Worm (Caenorhabditis elegans) whole organism, midembryonic: ENCODE data around the gene snb-5.

Experiments used
- T22C8.4 ChIP-seq: fragments of 200-800 bp; sonication (Bioruptor generic); IDR thresholded peaks from 2 replicates; pipeline ENCODE4 v1.3.6; 2022; ENCODE audit warnings: missing genetic modification characterization, missing compliant biosample characterization
- cog-1 ChIP-seq: sonication (generic microtip); optimal IDR thresholded peaks from 2 replicates; lab custom pipeline; 2016; ENCODE audit warnings: missing genetic modification characterization, missing compliant biosample characterization
- flt-1 ChIP-seq: fragments of 200-800 bp; sonication (Bioruptor generic); IDR thresholded peaks from 2 replicates; pipeline ENCODE4 v1.3.6; 2022; ENCODE audit warnings: missing genetic modification characterization, missing compliant biosample characterization
- klf-2 ChIP-seq: fragments of 200-800 bp; sonication (Bioruptor generic); conservative IDR thresholded peaks from 2 replicates; pipeline ENCODE4 v1.3.6; 2022; ENCODE audit warnings: missing genetic modification reagents, missing genetic modification characterization, missing compliant biosample characterization
- med-1 ChIP-seq: sonication (generic microtip); optimal IDR thresholded peaks from 2 replicates; lab custom pipeline; 2017; ENCODE audit warnings: missing genetic modification characterization, mild to moderate bottlenecking, missing compliant biosample characterization, antibody characterized with exemption, missing genetic modification reagents; ENCODE audit not compliant: insufficient read depth
- ref-1 ChIP-seq: fragments of 200-800 bp; sonication (Bioruptor generic); conservative IDR thresholded peaks from 2 replicates; pipeline ENCODE4 v1.3.6; 2022; ENCODE audit warnings: missing genetic modification reagents, missing genetic modification characterization, missing compliant biosample characterization
- tab-1 ChIP-seq: fragments of 200-800 bp; sonication (Bioruptor generic); IDR thresholded peaks from 2 replicates; pipeline ENCODE4 v1.3.6; 2022; ENCODE audit warnings: missing genetic modification characterization, missing compliant biosample characterization
- ztf-23 ChIP-seq: fragments of 200-800 bp; sonication (Bioruptor generic); IDR thresholded peaks from 2 replicates; pipeline ENCODE4 v1.3.6; 2022; ENCODE audit warnings: missing genetic modification reagents, missing genetic modification characterization, missing compliant biosample characterization
- ztf-29 ChIP-seq: fragments of 200-800 bp; sonication (Bioruptor generic); IDR thresholded peaks from 2 replicates; pipeline ENCODE4 v1.3.6; 2022; ENCODE audit warnings: missing genetic modification reagents, missing genetic modification characterization, missing compliant biosample characterization

The snb-5 gene

DNA sequence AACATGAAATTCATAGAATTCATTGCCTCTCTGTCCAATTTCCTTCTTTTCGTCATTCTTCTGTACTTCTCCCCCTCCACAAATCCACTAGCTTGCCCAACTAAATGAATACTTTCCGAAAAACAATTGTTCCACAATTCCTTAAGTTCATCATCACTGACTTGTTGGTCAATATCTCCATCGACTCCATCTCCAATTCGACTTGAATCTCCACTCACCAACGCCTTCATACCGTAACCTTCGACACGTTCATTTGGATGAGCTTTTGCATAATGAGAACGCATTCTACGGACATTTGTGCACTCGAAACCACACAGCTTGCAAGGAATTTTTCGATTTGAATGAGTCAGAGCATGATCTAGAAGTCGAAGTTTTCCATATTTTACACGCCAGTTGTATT is 38.1 kb downstream of the snb-5 start:
- TF ChIP-seq ztf-29 (GFP tag; lab: Robert Waterston, UW) = no peak
- TF ChIP-seq T22C8.4 (GFP tag; lab: Robert Waterston, UW) = no peak
- TF ChIP-seq ref-1 = no peak
- TF ChIP-seq klf-2 = no peak
- no peak for TF ChIP-seq ztf-23 (GFP tag; lab: Robert Waterston, UW)
- TF ChIP-seq flt-1 (GFP tag; lab: Robert Waterston, UW) = no peak
- TF ChIP-seq tab-1 (GFP tag; lab: Robert Waterston, UW) = no peak
- no peak for TF ChIP-seq cog-1 (tag; lab: Kevin White, UChicago)
- no peak for TF ChIP-seq med-1 (GFP tag; lab: Kevin White, UChicago)

DNA sequence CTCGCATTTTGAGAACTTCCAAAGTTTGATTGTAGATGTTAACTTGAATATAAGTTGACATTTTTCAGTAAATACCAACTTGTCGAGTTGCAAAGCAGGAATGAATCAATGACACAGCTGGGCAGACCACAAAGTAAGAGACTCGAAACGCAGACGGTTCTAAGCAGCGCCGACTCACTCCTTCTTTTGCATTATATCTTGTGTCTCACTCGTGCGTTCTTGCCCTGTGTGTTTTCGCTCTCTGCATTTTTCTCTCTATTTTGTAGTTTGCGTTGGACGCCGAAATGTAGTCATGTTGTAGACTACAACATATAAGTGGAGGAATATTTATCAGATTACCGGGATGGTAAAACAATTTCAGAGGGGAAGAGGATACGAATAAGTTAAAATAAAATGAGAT is 40.0 kb downstream of the snb-5 start, which contains the start of gene C02F5.12:
C02F5.12 (minus strand) TSS at position 221 of the 400 bp plus-strand sequence.
- TF ChIP-seq ztf-29 (GFP tag; lab: Robert Waterston, UW) (no peak), flt-1 (GFP tag; lab: Robert Waterston, UW) (no peak), cog-1 (tag; lab: Kevin White, UChicago) (no peak), T22C8.4 (GFP tag; lab: Robert Waterston, UW) (no peak), ztf-23 (GFP tag; lab: Robert Waterston, UW) (no peak), med-1 (GFP tag; lab: Kevin White, UChicago) (no peak), ref-1 (no peak), tab-1 (GFP tag; lab: Robert Waterston, UW) (no peak)

DNA sequence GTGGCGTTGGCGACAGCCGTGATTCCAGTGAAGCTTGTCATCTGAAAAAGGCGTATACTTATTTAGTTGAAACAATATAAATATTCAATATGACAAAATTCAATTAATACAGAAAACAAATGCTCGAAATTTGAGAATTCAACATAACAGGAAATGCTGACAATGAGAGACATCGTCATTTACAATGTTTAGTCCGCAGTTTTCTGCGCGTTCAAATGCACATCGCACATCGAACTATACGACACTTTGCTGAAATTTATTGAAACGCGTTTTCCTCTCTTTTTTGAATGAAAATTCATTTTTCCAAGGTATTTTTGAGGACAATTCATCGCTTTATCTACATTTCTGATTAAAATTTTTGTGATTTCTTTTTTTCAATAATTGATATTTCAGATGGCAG is 41.2 kb downstream of the snb-5 start, which contains the start of the genes pbs-6 and cids-1:
pbs-6 (minus strand) TSS at position 41 of the 400 bp plus-strand sequence.
cids-1 (plus strand) TSS at position 394 of the 400 bp plus-strand sequence.
- TF ChIP-seq ref-1 (no peak), ztf-29 (GFP tag; lab: Robert Waterston, UW) (no peak), klf-2 (no peak), flt-1 (GFP tag; lab: Robert Waterston, UW) (no peak), med-1 (GFP tag; lab: Kevin White, UChicago) (no peak), T22C8.4 (GFP tag; lab: Robert Waterston, UW) (no peak), tab-1 (GFP tag; lab: Robert Waterston, UW) (no peak), ztf-23 (GFP tag; lab: Robert Waterston, UW) (no peak), cog-1 (tag; lab: Kevin White, UChicago) (no peak)

DNA sequence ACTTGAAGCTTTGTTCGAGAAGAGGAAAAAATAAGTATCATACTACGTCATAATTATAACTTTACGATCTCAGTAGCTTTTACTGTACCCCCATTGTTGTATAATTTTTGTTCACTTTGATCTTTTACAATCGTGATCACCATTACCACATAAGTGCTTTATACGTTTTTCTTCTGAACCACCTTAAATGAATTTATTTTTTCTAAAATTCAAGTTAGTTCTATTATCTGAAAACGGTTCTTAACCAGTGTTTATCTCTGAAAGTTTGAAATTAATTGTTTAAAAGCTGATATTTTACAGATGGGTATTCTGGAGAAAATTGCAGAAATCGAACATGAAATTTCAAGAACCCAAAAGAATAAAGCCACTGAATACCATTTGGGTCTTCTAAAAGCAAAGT is 42.7 kb downstream of the snb-5 start, which contains the start of gene C02F5.3:
C02F5.3 (plus strand) TSS at position 301 of the 400 bp plus-strand sequence.
- TF ChIP-seq ref-1 (no peak), ztf-29 (GFP tag; lab: Robert Waterston, UW) (no peak), T22C8.4 (GFP tag; lab: Robert Waterston, UW) (no peak), tab-1 (GFP tag; lab: Robert Waterston, UW) (no peak), med-1 (GFP tag; lab: Kevin White, UChicago) (no peak), ztf-23 (GFP tag; lab: Robert Waterston, UW) (no peak)

ce11 chrIII:8247051-8247450 is 44.2 kb downstream of the snb-5 start, which contains the start of gene C02F5.13:
TSS of gene C02F5.13 (plus strand) at chrIII:8247351.
- TF ChIP-seq klf-2 (no peak), ref-1 (no peak), T22C8.4 (GFP tag; lab: Robert Waterston, UW) (no peak), tab-1 (GFP tag; lab: Robert Waterston, UW) (no peak), ztf-23 (GFP tag; lab: Robert Waterston, UW) (no peak), cog-1 (tag; lab: Kevin White, UChicago) (no peak), flt-1 (GFP tag; lab: Robert Waterston, UW) (no peak), ztf-29 (GFP tag; lab: Robert Waterston, UW) (no peak), med-1 (GFP tag; lab: Kevin White, UChicago) (no peak)

- TF ChIP-seq tab-1 (GFP tag; lab: Robert Waterston, UW) (no peak), ref-1 (no peak), klf-2 (no peak), med-1 (GFP tag; lab: Kevin White, UChicago) (no peak), T22C8.4 (GFP tag; lab: Robert Waterston, UW) (no peak)
Observed at ce11 chrIII:8249381-8249780, 46.5 kb downstream of the snb-5 start, which contains the start of the genes C02F5.10 and C02F5.2. TSS of gene C02F5.10 (minus strand) at chrIII:8249481. TSS of gene C02F5.2 (plus strand) at chrIII:8249619.

DNA sequence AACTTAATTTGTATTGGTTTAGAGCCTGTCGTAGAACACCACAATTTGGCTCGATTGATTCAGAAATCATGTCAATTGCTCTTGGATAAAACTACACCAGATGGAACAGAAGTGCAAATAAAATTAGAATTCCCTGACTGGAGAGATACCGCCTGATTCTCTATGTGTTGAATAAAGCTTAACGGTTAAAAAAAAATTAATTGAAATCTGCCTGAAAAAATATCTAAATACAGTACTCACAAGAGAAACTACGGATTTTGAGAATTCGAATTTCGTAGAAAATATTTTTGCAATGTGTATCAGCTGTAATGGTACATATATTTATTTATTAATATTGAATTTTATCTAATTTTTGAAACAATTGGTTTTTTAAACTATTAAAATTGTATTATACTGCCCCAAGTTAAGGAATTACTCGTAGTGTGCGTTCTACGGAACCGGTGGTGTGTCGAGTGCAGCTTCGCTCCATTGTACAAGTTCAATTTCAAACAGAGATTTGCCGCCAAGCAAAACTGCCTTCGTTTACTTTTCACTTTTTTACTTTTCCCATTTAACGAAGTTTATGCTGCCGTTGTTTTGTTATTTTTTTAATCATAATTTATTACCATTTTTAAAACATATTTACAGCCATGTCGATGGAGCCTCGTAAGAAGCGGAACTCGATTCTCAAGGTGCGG is 47.3 kb downstream of the snb-5 start, which contains the start of gene knl-1:
knl-1 (plus strand) TSS at position 626 of the 677 bp plus-strand sequence.
- no peak for TF ChIP-seq klf-2
- no peak for TF ChIP-seq tab-1 (GFP tag; lab: Robert Waterston, UW)
- 0 out of 2 replicates have a peak, but pooled peaks have one; percentile 33 for TF ChIP-seq flt-1 (GFP tag; lab: Robert Waterston, UW)
- TF ChIP-seq ztf-23 (GFP tag; lab: Robert Waterston, UW) = peak; percentile 73
